Worm (Caenorhabditis elegans): Measurements from ENCODE around the gene T07D4.2.

Gene T07D4.2

DNA sequence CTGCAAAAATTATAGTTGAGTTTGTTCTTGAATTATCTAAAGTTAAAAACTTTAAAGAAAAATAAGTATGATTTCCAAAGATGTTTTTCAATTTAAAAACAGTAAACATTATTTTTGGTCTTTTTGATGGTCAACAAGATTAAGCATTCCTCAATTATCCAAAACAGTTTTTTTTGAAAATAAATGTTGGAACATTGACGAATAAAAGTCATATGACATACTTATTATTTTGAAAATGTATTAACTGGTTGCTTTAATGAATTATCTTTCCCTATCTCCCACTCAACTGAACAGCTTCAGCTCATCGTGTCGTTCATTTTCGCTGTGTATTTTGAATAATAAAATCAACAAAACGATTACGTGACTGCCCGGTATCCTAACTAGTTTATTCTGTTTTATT lies 16.7 kb downstream of the T07D4.2 start:
- TF ChIP-seq nhr-77 (tag; optimal IDR thresholded peaks at IDR 0.05) (no peak), nhr-11 (tag; optimal IDR thresholded peaks at IDR 0.05) (no peak), elt-1 (tag; optimal IDR thresholded peaks at IDR 0.05) (no peak), mdl-1 (tag; optimal IDR thresholded peaks at IDR 0.05) (no peak), snpc-4 (tag; optimal IDR thresholded peaks at IDR 0.05) (no peak), sma-3 (GFP tag; optimal IDR thresholded peaks at IDR 0.05) (no peak), sma-9 (GFP tag; optimal IDR thresholded peaks at IDR 0.05) (no peak), sma-9 (tag; optimal IDR thresholded peaks at IDR 0.05) (no peak), blmp-1 (tag; optimal IDR thresholded peaks at IDR 0.05; ENCODE audit: insufficient read depth) (no peak), unc-55 (GFP tag; optimal IDR thresholded peaks at IDR 0.05) (no peak), aly-2 (tag; optimal IDR thresholded peaks at IDR 0.05) (no peak), nhr-237 (tag; optimal IDR thresholded peaks at IDR 0.05) (no peak)

DNA sequence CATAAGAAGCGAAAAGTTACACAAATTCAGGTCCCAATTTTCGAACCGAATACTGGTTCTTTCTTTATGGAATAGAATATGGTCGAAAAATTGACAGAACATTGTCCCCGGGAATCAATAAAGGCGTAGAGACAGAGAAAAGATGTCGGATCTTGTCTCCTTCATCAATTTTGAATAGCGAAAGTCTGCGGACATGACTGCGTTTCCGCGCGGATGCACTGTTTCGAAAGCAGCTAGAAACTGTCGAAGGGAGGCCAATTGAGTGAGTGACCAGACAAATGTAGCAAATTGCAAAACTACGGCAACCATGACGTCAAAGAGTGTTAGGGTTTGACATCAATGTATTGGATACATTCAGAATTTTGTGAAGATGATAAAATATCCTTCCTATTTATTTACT lies 17.2 kb downstream of the T07D4.2 start:
- TF ChIP-seq aly-2 (tag; optimal IDR thresholded peaks at IDR 0.05) = no peak
- no peak for TF ChIP-seq ztf-1 (GFP tag; conservative IDR thresholded peaks at IDR 0.05)
- TF ChIP-seq ceh-16 (tag; optimal IDR thresholded peaks at IDR 0.05) = no peak
- TF ChIP-seq nhr-25 (tag; optimal IDR thresholded peaks at IDR 0.05) = no peak
- no peak for TF ChIP-seq egl-27 (tag; optimal IDR thresholded peaks at IDR 0.05)
- TF ChIP-seq mab-5 (tag; optimal IDR thresholded peaks at IDR 0.05) = no peak
- no peak for TF ChIP-seq lin-13 (GFP tag; optimal IDR thresholded peaks at IDR 0.05)
- no peak for TF ChIP-seq snpc-4 (tag; optimal IDR thresholded peaks at IDR 0.05)
- no peak for TF ChIP-seq ztf-11 (tag; optimal IDR thresholded peaks at IDR 0.05)
- no peak for TF ChIP-seq unc-39 (tag; optimal IDR thresholded peaks at IDR 0.05)
- no peak for TF ChIP-seq alr-1 (tag; optimal IDR thresholded peaks at IDR 0.05)
- TF ChIP-seq lin-11 (tag; optimal IDR thresholded peaks at IDR 0.05) = no peak
- no peak for TF ChIP-seq skn-1 (tag; optimal IDR thresholded peaks at IDR 0.05)
- TF ChIP-seq gmeb-1 (tag; optimal IDR thresholded peaks at IDR 0.05) = no peak
- no peak for TF ChIP-seq nhr-129 (tag; optimal IDR thresholded peaks at IDR 0.05)
- TF ChIP-seq R02D3.7 (tag; optimal IDR thresholded peaks at IDR 0.05) = no peak
- TF ChIP-seq mdl-1 (tag; optimal IDR thresholded peaks at IDR 0.05) = no peak
- TF ChIP-seq ZK546.5 (tag; optimal IDR thresholded peaks at IDR 0.05) = no peak

- no peak for TF ChIP-seq elt-3 (tag; optimal IDR thresholded peaks at IDR 0.05)
- TF ChIP-seq nhr-25 (tag; optimal IDR thresholded peaks at IDR 0.05) = peak; percentile 33
Observed at ce11 chrII:8854874-8855273, 18.9 kb downstream of the T07D4.2 start.

- TF ChIP-seq nhr-25 (tag; optimal IDR thresholded peaks at IDR 0.05) = peak; percentile 35
- peak; percentile 69 for TF ChIP-seq nhr-21 (tag; optimal IDR thresholded peaks at IDR 0.05)
- peak; percentile 25 for TF ChIP-seq sma-9 (GFP tag; optimal IDR thresholded peaks at IDR 0.05)
- TF ChIP-seq sma-9 (tag; optimal IDR thresholded peaks at IDR 0.05) = no peak
- no peak for TF ChIP-seq ztf-1 (GFP tag; conservative IDR thresholded peaks at IDR 0.05)
- TF ChIP-seq sma-3 (GFP tag; optimal IDR thresholded peaks at IDR 0.05) = peak; percentile 25
- TF ChIP-seq fos-1 (tag; optimal IDR thresholded peaks at IDR 0.05) = peak; percentile 15
- no peak for TF ChIP-seq gmeb-1 (tag; optimal IDR thresholded peaks at IDR 0.05)
- peak in 1 of 2 experiments; percentile 2 for TF ChIP-seq lsy-2 (tag; optimal IDR thresholded peaks at IDR 0.05)
Observed at ce11 chrII:8853960-8854359, 19.8 kb downstream of the T07D4.2 start.

DNA sequence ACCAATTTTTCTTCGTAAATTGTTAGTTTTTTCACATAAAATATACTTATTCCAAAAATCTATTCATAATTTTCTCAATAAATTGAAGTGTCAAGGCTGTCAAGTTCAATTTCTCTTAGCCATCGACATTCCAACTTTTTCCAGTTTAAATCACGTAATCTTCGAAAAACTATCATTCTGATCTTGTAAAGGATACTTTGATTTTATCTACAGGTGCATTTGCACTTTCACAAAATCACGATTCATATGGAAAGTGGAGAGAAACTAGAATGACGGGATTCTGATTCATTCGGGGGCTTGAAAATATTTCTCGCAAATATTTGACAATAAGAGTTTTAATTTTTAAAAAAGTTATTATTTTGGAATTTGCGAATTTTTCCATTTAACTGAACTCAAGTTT lies 20.5 kb downstream of the T07D4.2 start:
- TF ChIP-seq fos-1 (tag; optimal IDR thresholded peaks at IDR 0.05) (no peak), ztf-1 (GFP tag; conservative IDR thresholded peaks at IDR 0.05) (no peak), egl-27 (tag; optimal IDR thresholded peaks at IDR 0.05) (no peak), nhr-21 (tag; optimal IDR thresholded peaks at IDR 0.05) (no peak), unc-62 (GFP tag; optimal IDR thresholded peaks at IDR 0.05) (no peak), mdl-1 (tag; optimal IDR thresholded peaks at IDR 0.05) (no peak), ama-1 (optimal IDR thresholded peaks at IDR 0.05) (no peak), nhr-23 (tag; optimal IDR thresholded peaks at IDR 0.05) (no peak), unc-39 (tag; optimal IDR thresholded peaks at IDR 0.05) (no peak), sma-9 (GFP tag; optimal IDR thresholded peaks at IDR 0.05) (no peak), sma-9 (tag; optimal IDR thresholded peaks at IDR 0.05) (no peak), nhr-10 (tag; optimal IDR thresholded peaks at IDR 0.05) (no peak), ceh-82 (tag; optimal IDR thresholded peaks at IDR 0.05) (no peak), unc-55 (GFP tag; optimal IDR thresholded peaks at IDR 0.05) (no peak)
